Worm (Caenorhabditis elegans): Measurements from ENCODE around the gene F56D2.8.

ce11 chrIII:5563680-5564079 lies 19.0 kb downstream of the F56D2.8 start:
- no peak for TF ChIP-seq ama-1 (optimal IDR thresholded peaks at IDR 0.05)
- TF ChIP-seq ets-7 (tag; optimal IDR thresholded peaks at IDR 0.05) = no peak
- TF ChIP-seq tbx-37 (GFP tag; conservative IDR thresholded peaks at IDR 0.05) = no peak
- no peak for TF ChIP-seq flt-1 (GFP tag; IDR thresholded peaks at IDR 0.05)
- TF ChIP-seq tbx-11 (GFP tag; IDR thresholded peaks at IDR 0.05) = no peak
- TF ChIP-seq tra-4 (tag; optimal IDR thresholded peaks at IDR 0.05) = no peak
- no peak for TF ChIP-seq scrt-1 (GFP tag; IDR thresholded peaks at IDR 0.05)
- TF ChIP-seq hnd-1 (tag; optimal IDR thresholded peaks at IDR 0.05) = no peak
- no peak for TF ChIP-seq sea-1 (GFP tag; conservative IDR thresholded peaks at IDR 0.05)
- no peak for TF ChIP-seq ceh-36 (tag; optimal IDR thresholded peaks at IDR 0.05)
- TF ChIP-seq aly-1 (tag; optimal IDR thresholded peaks at IDR 0.05) = no peak

All from whole organism, early embryonic.